ENCODE assay signal across 6 fruit fly cellular contexts in the genomic region with DNA sequence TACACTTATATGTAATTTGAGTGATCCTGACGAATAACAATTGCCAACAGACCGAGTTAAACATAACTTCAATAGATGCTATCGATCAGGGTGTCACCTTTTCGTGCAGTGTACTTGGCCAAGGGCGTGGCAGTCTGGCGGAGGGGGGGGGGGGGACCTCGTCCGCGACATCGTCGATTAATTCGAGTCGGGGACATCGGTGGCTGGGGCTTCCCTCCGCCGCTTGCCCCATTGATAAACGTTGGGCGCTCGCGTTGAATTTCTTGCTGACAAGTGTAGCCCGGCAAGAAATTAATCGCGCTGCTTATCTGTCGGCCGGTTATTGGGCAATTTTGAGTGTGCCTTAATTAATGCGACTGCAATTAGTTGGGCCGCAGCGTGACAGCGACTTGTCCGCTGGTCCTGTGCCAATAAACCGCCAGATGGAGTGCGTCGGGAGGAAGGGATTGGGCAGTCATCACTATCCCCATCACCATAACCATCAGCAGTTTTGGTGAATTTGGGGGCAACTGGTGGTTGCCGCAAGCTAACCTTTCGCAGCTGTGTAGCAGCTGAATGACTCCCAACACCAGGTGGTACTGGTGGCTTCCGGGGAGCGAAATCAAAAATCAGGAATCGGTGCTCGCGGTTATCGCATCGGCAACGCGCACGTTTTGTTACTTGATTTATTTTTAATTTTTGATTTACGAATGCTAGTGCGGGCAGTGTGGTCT.
TF ChIP-seq lines count a peak whose summit lies in the region.

No protein-coding gene starts in this region.

- TF ChIP-seq CTCF in whole organism, embryonic (GFP tag; optimal IDR thresholded peaks at IDR 0.05; lab: Kevin White, UChicago): no peak

TF ChIP-seq in whole organism, 6 proteins besides CTCF, POLR2A, EP300 and RAD21:
- TF ChIP-seq Dll (optimal IDR thresholded peaks at IDR 0.05; lab: Kevin White, UChicago) (peak; percentile 23), psq (optimal IDR thresholded peaks at IDR 0.05; lab: Kevin White, UChicago) (no peak)

TF ChIP-seq in whole organism, adult, 20 proteins besides CTCF, POLR2A, EP300 and RAD21:
- peak; percentile 17 for TF ChIP-seq Mnt (GFP tag; optimal IDR thresholded peaks at IDR 0.05; lab: Kevin White, UChicago)
- no peak for TF ChIP-seq CG11617 (GFP tag; optimal IDR thresholded peaks at IDR 0.05; lab: Kevin White, UChicago)
- TF ChIP-seq ovo (GFP tag; optimal IDR thresholded peaks at IDR 0.05; lab: Kevin White, UChicago): no peak
- TF ChIP-seq tj (GFP tag; optimal IDR thresholded peaks at IDR 0.05; lab: Kevin White, UChicago): peak; percentile 11
- TF ChIP-seq bab1 (GFP tag; optimal IDR thresholded peaks at IDR 0.05; lab: Kevin White, UChicago): no peak

TF ChIP-seq in whole organism, embryonic, 481 proteins besides CTCF, POLR2A, EP300 and RAD21 (continues in another document):
- peak; percentile 52 for TF ChIP-seq row (GFP tag; IDR thresholded peaks at IDR 0.05; lab: Robert Waterston, UW)
- peak; percentile 72 for TF ChIP-seq CG3065 (GFP tag; optimal IDR thresholded peaks at IDR 0.05; lab: Kevin White, UChicago)
- TF ChIP-seq CG3838 (GFP tag; optimal IDR thresholded peaks at IDR 0.05; lab: Kevin White, UChicago): no peak
- peak; percentile 78 for TF ChIP-seq crol (GFP tag; IDR thresholded peaks at IDR 0.05; lab: Robert Waterston, UW)
- TF ChIP-seq Sin3A (optimal IDR thresholded peaks at IDR 0.05; lab: Kevin White, UChicago): no peak
- TF ChIP-seq zf30C (GFP tag; optimal IDR thresholded peaks at IDR 0.05; lab: Kevin White, UChicago): peak; percentile 57
- TF ChIP-seq prd (optimal IDR thresholded peaks at IDR 0.05; lab: Kevin White, UChicago): no peak
- 0 out of 3 replicates have a peak, but pooled peaks have one; percentile 27 for TF ChIP-seq prd (GFP tag; IDR thresholded peaks at IDR 0.05; lab: Robert Waterston, UW)
- TF ChIP-seq CG31441 (GFP tag; IDR thresholded peaks at IDR 0.05; lab: Robert Waterston, UW): no peak
- TF ChIP-seq dmrt99B (tag; optimal IDR thresholded peaks at IDR 0.05; lab: Kevin White, UChicago): no peak
- peak in 1 of 2 experiments; percentile 1 for TF ChIP-seq dpn (GFP tag; optimal IDR thresholded peaks at IDR 0.05; lab: Kevin White, UChicago)
- peak; percentile 12 for TF ChIP-seq Deaf1 (tag; optimal IDR thresholded peaks at IDR 0.05; lab: Kevin White, UChicago)
- TF ChIP-seq scrt (GFP tag; optimal IDR thresholded peaks at IDR 0.05; lab: Kevin White, UChicago): peak; percentile 72
- TF ChIP-seq lilli (GFP tag; optimal IDR thresholded peaks at IDR 0.05; lab: Kevin White, UChicago): peak; percentile 38
- peak; percentile 32 for TF ChIP-seq MESR4 (GFP tag; optimal IDR thresholded peaks at IDR 0.05; lab: Kevin White, UChicago)
- 0 out of 2 replicates have a peak, but pooled peaks have one; percentile 14 for TF ChIP-seq Bgb (GFP tag; IDR thresholded peaks at IDR 0.05; lab: Robert Waterston, UW; ENCODE audit: partially characterized antibody)
- TF ChIP-seq Med (GFP tag; lab: Kevin White, UChicago): peak; percentile 81
- TF ChIP-seq MBD-R2 (GFP tag; IDR thresholded peaks at IDR 0.05; lab: Robert Waterston, UW): peak; percentile 24; the same call in 1 of the 2 replicates

TF ChIP-seq in whole organism, prepupa, 60 proteins besides CTCF, POLR2A, EP300 and RAD21 (continues in another document):
- TF ChIP-seq Lpt (GFP tag; optimal IDR thresholded peaks at IDR 0.05; lab: Kevin White, UChicago) (no peak), CG10631 (GFP tag; optimal IDR thresholded peaks at IDR 0.05; lab: Kevin White, UChicago) (no peak), CG6792 (GFP tag; optimal IDR thresholded peaks at IDR 0.05; lab: Kevin White, UChicago) (no peak), fkh (GFP tag; optimal IDR thresholded peaks at IDR 0.05; lab: Kevin White, UChicago) (no peak), Sox14 (GFP tag; optimal IDR thresholded peaks at IDR 0.05; lab: Kevin White, UChicago) (no peak), OdsH (GFP tag; optimal IDR thresholded peaks at IDR 0.05; lab: Kevin White, UChicago) (no peak), CG32006 (GFP tag; optimal IDR thresholded peaks at IDR 0.05; lab: Kevin White, UChicago) (no peak), CG8319 (GFP tag; optimal IDR thresholded peaks at IDR 0.05; lab: Kevin White, UChicago) (no peak), Gug (GFP tag; IDR thresholded peaks at IDR 0.05; lab: Robert Waterston, UW) (0 out of 2 replicates have a peak, but pooled peaks have one; percentile 27), Hr39 (GFP tag; optimal IDR thresholded peaks at IDR 0.05; lab: Kevin White, UChicago) (no peak), CG11294 (GFP tag; IDR thresholded peaks at IDR 0.05; lab: Robert Waterston, UW) (peak; percentile 44; the same call in 1 of the 2 replicates), dsx (GFP tag; optimal IDR thresholded peaks at IDR 0.05; lab: Kevin White, UChicago; ENCODE audit: poor library complexity, severe bottlenecking) (no peak), CG31627 (GFP tag; optimal IDR thresholded peaks at IDR 0.05; lab: Kevin White, UChicago) (peak; percentile 22), fd59A (GFP tag; optimal IDR thresholded peaks at IDR 0.05; lab: Kevin White, UChicago) (no peak), CG6808 (GFP tag; optimal IDR thresholded peaks at IDR 0.05; lab: Kevin White, UChicago) (no peak), CG11762 (GFP tag; optimal IDR thresholded peaks at IDR 0.05; lab: Kevin White, UChicago; ENCODE audit: insufficient read depth) (no peak), esn (GFP tag; optimal IDR thresholded peaks at IDR 0.05; lab: Kevin White, UChicago) (peak; percentile 22), Sox15 (GFP tag; optimal IDR thresholded peaks at IDR 0.05; lab: Kevin White, UChicago) (no peak), CG6163 (GFP tag; IDR thresholded peaks at IDR 0.05; lab: Robert Waterston, UW) (peak; percentile 60; the same call in 2 of the 3 replicates)

TF ChIP-seq in whole organism, pupa, 21 proteins besides CTCF, POLR2A, EP300 and RAD21:
- TF ChIP-seq CG17806 (tag; optimal IDR thresholded peaks at IDR 0.05; lab: Kevin White, UChicago) (no peak), CG32121 (GFP tag; IDR thresholded peaks at IDR 0.05; lab: Robert Waterston, UW) (peak; percentile 17; the same call in 1 of the 2 replicates), fd96Ca (GFP tag; IDR thresholded peaks at IDR 0.05; lab: Robert Waterston, UW) (0 out of 3 replicates have a peak, but pooled peaks have one; percentile 37), D1 (tag; optimal IDR thresholded peaks at IDR 0.05; lab: Kevin White, UChicago) (no peak), CG10348 (GFP tag; IDR thresholded peaks at IDR 0.05; lab: Robert Waterston, UW) (no peak), CG12605 (GFP tag; IDR thresholded peaks at IDR 0.05; lab: Robert Waterston, UW) (peak; percentile 21; the same call in 1 of the 2 replicates), CG4496 (GFP tag; IDR thresholded peaks at IDR 0.05; lab: Robert Waterston, UW) (peak; percentile 41; the same call in 1 of the 3 replicates), CG34367 (tag; optimal IDR thresholded peaks at IDR 0.05; lab: Kevin White, UChicago) (no peak), rn (GFP tag; IDR thresholded peaks at IDR 0.05; lab: Robert Waterston, UW) (no peak)

TF ChIP-seq in whole organism, wandering third instar larva, 38 proteins besides CTCF, POLR2A, EP300 and RAD21:
- TF ChIP-seq ey (GFP tag; optimal IDR thresholded peaks at IDR 0.05; lab: Kevin White, UChicago) (peak; percentile 15), Rel (GFP tag; optimal IDR thresholded peaks at IDR 0.05; lab: Kevin White, UChicago) (no peak), Rel (tag; optimal IDR thresholded peaks at IDR 0.05; lab: Kevin White, UChicago) (peak; percentile 85), dmrt93B (GFP tag; optimal IDR thresholded peaks at IDR 0.05; lab: Kevin White, UChicago) (no peak), Hr83 (GFP tag; optimal IDR thresholded peaks at IDR 0.05; lab: Kevin White, UChicago; ENCODE audit: poor library complexity, severe bottlenecking) (no peak), HLH106 (tag; optimal IDR thresholded peaks at IDR 0.05; lab: Kevin White, UChicago) (peak; percentile 4), foxo (GFP tag; optimal IDR thresholded peaks at IDR 0.05; lab: Kevin White, UChicago) (peak in 1 of 2 experiments; percentile 48), psq (GFP tag; optimal IDR thresholded peaks at IDR 0.05; lab: Kevin White, UChicago) (peak; percentile 16), rgr (GFP tag; optimal IDR thresholded peaks at IDR 0.05; lab: Kevin White, UChicago) (peak; percentile 36), OdsH (GFP tag; optimal IDR thresholded peaks at IDR 0.05; lab: Kevin White, UChicago) (peak; percentile 26), Myc (optimal IDR thresholded peaks at IDR 0.05; lab: Kevin White, UChicago) (no peak)
